Fruit fly (Drosophila melanogaster) whole organism, pupa: ENCODE results near the gene yrt.
A peak's percentile ranks its signal among the peaks of the same experiment; 100 is the strongest.

Source experiments
- CG10348 ChIP-seq: fragments of 200-800 bp; sonication (Bioruptor generic); IDR thresholded peaks from 2 replicates; pipeline ENCODE4 v1.3.6; 2022; ENCODE audit warnings: missing biosample characterization, missing genetic modification characterization
- CG12605 ChIP-seq: fragments of 200-800 bp; sonication (Bioruptor generic); IDR thresholded peaks from 2 replicates; pipeline ENCODE4 v1.3.6; 2022; ENCODE audit warnings: missing biosample characterization, missing genetic modification characterization
- CG13204 ChIP-seq: fragments of 200-800 bp; sonication (Bioruptor generic); optimal IDR thresholded peaks from 2 replicates; lab custom pipeline; 2018; ENCODE audit warnings: missing biosample characterization, mild to moderate bottlenecking, missing genetic modification characterization, moderate library complexity
- CG14655 ChIP-seq: fragments of 200-800 bp; sonication (Bioruptor generic); optimal IDR thresholded peaks from 3 replicates; lab custom pipeline; 2017; ENCODE audit warnings: mild to moderate bottlenecking, missing biosample characterization, missing genetic modification reagents, missing genetic modification characterization
- CG15710 ChIP-seq: fragments of 200-800 bp; sonication (Bioruptor generic); optimal IDR thresholded peaks from 2 replicates; lab custom pipeline; 2018; ENCODE audit warnings: missing biosample characterization, mild to moderate bottlenecking, missing genetic modification characterization, moderate library complexity
- CG17806 ChIP-seq: fragments of 200-800 bp; sonication (Bioruptor generic); optimal IDR thresholded peaks from 2 replicates; lab custom pipeline; 2018; ENCODE audit warnings: missing biosample characterization, mild to moderate bottlenecking, missing genetic modification characterization, moderate library complexity
- CG32121 ChIP-seq: fragments of 200-800 bp; sonication (Bioruptor generic); IDR thresholded peaks from 2 replicates; pipeline ENCODE4 v1.3.6; 2022; ENCODE audit warnings: missing biosample characterization, missing genetic modification characterization
- CG34367 ChIP-seq: fragments of 200-800 bp; sonication (Bioruptor generic); optimal IDR thresholded peaks from 2 replicates; lab custom pipeline; 2018; ENCODE audit warnings: missing biosample characterization, mild to moderate bottlenecking, missing genetic modification characterization
- CG4496 ChIP-seq: fragments of 200-800 bp; sonication (Bioruptor generic); IDR thresholded peaks from 3 replicates; pipeline ENCODE4 v1.3.6; 2022; ENCODE audit warnings: missing biosample characterization, missing genetic modification characterization
- CG8159 ChIP-seq: fragments of 200-800 bp; sonication (Bioruptor generic); optimal IDR thresholded peaks from 3 replicates; lab custom pipeline; 2018; ENCODE audit warnings: missing biosample characterization, mild to moderate bottlenecking, missing genetic modification characterization, moderate library complexity
- CG8301 ChIP-seq: fragments of 200-800 bp; sonication (Bioruptor generic); optimal IDR thresholded peaks from 2 replicates; lab custom pipeline; 2018; ENCODE audit warnings: missing biosample characterization, mild to moderate bottlenecking, missing genetic modification characterization
- CG9948 ChIP-seq: fragments of 200-800 bp; sonication (Bioruptor generic); optimal IDR thresholded peaks from 2 replicates; lab custom pipeline; 2018; ENCODE audit warnings: missing biosample characterization, mild to moderate bottlenecking, missing genetic modification characterization, moderate library complexity
- D1 ChIP-seq: fragments of 200-800 bp; sonication (Bioruptor generic); optimal IDR thresholded peaks from 2 replicates; lab custom pipeline; 2018; ENCODE audit warnings: missing biosample characterization, mild to moderate bottlenecking, missing genetic modification characterization, moderate library complexity
- EcR ChIP-seq: fragments of 200-800 bp; sonication (Bioruptor generic); optimal IDR thresholded peaks from 3 replicates; lab custom pipeline; 2019; ENCODE audit warnings: missing biosample characterization, missing genetic modification characterization, mild to moderate bottlenecking, moderate library complexity, missing genetic modification reagents
- Ets98B ChIP-seq: fragments of 200-800 bp; sonication (Bioruptor generic); IDR thresholded peaks from 2 replicates; pipeline ENCODE4 v1.3.6; 2022; ENCODE audit warnings: missing biosample characterization, missing genetic modification characterization
- Pif1A ChIP-seq: fragments of 200-800 bp; sonication (Bioruptor generic); optimal IDR thresholded peaks from 3 replicates; lab custom pipeline; 2016; ENCODE audit warnings: missing biosample characterization, missing genetic modification characterization
- Pif1B ChIP-seq: fragments of 200-800 bp; sonication (Bioruptor generic); optimal IDR thresholded peaks from 3 replicates; lab custom pipeline; 2016; ENCODE audit warnings: missing biosample characterization, missing genetic modification characterization
- Snoo ChIP-seq: fragments of 200-800 bp; sonication (Bioruptor generic); optimal IDR thresholded peaks from 3 replicates; lab custom pipeline; 2017; ENCODE audit warnings: missing biosample characterization, mild to moderate bottlenecking, missing genetic modification characterization, inconsistent platforms
- fd96Ca ChIP-seq: fragments of 200-800 bp; sonication (Bioruptor generic); IDR thresholded peaks from 3 replicates; pipeline ENCODE4 v1.3.6; 2022; ENCODE audit warnings: missing biosample characterization, missing genetic modification characterization
- gl ChIP-seq: fragments of 200-800 bp; sonication (Bioruptor generic); optimal IDR thresholded peaks from 2 replicates; lab custom pipeline; 2018; ENCODE audit warnings: missing biosample characterization, mild to moderate bottlenecking, missing genetic modification characterization
- rn ChIP-seq: fragments of 200-800 bp; sonication (Bioruptor generic); IDR thresholded peaks from 2 replicates; pipeline ENCODE4 v1.3.6; 2022; ENCODE audit warnings: missing biosample characterization, missing genetic modification characterization

yrt gene

dm6 chr3R:13425470-13426033, 9.2 kb downstream of the yrt start, which contains the start of gene Act87E:
Act87E (plus strand) TSS chr3R:13425983.
- TF ChIP-seq Ets98B (GFP tag; lab: Robert Waterston, UW) (no peak), CG9948 (tag; lab: Kevin White, UChicago) (peak; percentile 59), CG14655 (GFP tag; lab: Kevin White, UChicago) (peak; percentile 72), fd96Ca (GFP tag; lab: Robert Waterston, UW) (no peak), CG4496 (GFP tag; lab: Robert Waterston, UW) (no peak), rn (GFP tag; lab: Robert Waterston, UW) (no peak), Pif1A (GFP tag; lab: Kevin White, UChicago) (no peak), CG17806 (peak; percentile 12), CG15710 (tag; lab: Kevin White, UChicago) (peak; percentile 52), CG10348 (no peak), CG8301 (peak; percentile 66), CG34367 (tag; lab: Kevin White, UChicago) (peak; percentile 12), CG32121 (GFP tag; lab: Robert Waterston, UW) (no peak), CG13204 (GFP tag; lab: Kevin White, UChicago) (no peak), D1 (tag; lab: Kevin White, UChicago) (no peak), CG12605 (GFP tag; lab: Robert Waterston, UW) (no peak), EcR (no peak), Pif1B (GFP tag; lab: Kevin White, UChicago) (no peak), gl (no peak), CG8159 (tag; lab: Kevin White, UChicago) (peak; percentile 68), Snoo (tag; lab: Kevin White, UChicago) (no peak)

dm6 chr3R:13422178-13422577, 12.6 kb downstream of the yrt start:
- TF ChIP-seq Snoo (tag; lab: Kevin White, UChicago) = no peak
- no peak for TF ChIP-seq CG34367 (tag; lab: Kevin White, UChicago)
- TF ChIP-seq CG15710 (tag; lab: Kevin White, UChicago) = no peak
- TF ChIP-seq Pif1B (GFP tag; lab: Kevin White, UChicago) = no peak
- no peak for TF ChIP-seq gl
- TF ChIP-seq CG4496 (GFP tag; lab: Robert Waterston, UW) = no peak
- no peak for TF ChIP-seq D1 (tag; lab: Kevin White, UChicago)
- TF ChIP-seq CG32121 (GFP tag; lab: Robert Waterston, UW) = no peak
- no peak for TF ChIP-seq CG8159 (tag; lab: Kevin White, UChicago)
- TF ChIP-seq, all 21 proteins: peak for 0

- TF ChIP-seq CG17806 = no peak
- TF ChIP-seq rn (GFP tag; lab: Robert Waterston, UW) = no peak
- TF ChIP-seq fd96Ca (GFP tag; lab: Robert Waterston, UW) = no peak
- no peak for TF ChIP-seq CG10348
- no peak for TF ChIP-seq Ets98B (GFP tag; lab: Robert Waterston, UW)
- no peak for TF ChIP-seq gl
- TF ChIP-seq CG9948 (tag; lab: Kevin White, UChicago) = no peak
- TF ChIP-seq D1 (tag; lab: Kevin White, UChicago) = no peak
- TF ChIP-seq EcR = no peak
- TF ChIP-seq CG12605 (GFP tag; lab: Robert Waterston, UW) = no peak
- TF ChIP-seq Pif1A (GFP tag; lab: Kevin White, UChicago) = no peak
- no peak for TF ChIP-seq CG4496 (GFP tag; lab: Robert Waterston, UW)
- no peak for TF ChIP-seq CG14655 (GFP tag; lab: Kevin White, UChicago)
- no peak for TF ChIP-seq CG8159 (tag; lab: Kevin White, UChicago)
- no peak for TF ChIP-seq CG8301
- TF ChIP-seq Pif1B (GFP tag; lab: Kevin White, UChicago) = no peak
- no peak for TF ChIP-seq CG34367 (tag; lab: Kevin White, UChicago)
- TF ChIP-seq CG32121 (GFP tag; lab: Robert Waterston, UW) = no peak
- TF ChIP-seq, all 21 proteins: peak for 0
Measured at dm6 chr3R:13419979-13420378, 14.8 kb downstream of the yrt start, which contains the start of gene Ir87a. Ir87a (plus strand) TSS chr3R:13420279.

dm6 chr3R:13417067-13417595, 17.7 kb downstream of the yrt start:
- TF ChIP-seq CG13204 (GFP tag; lab: Kevin White, UChicago) (no peak), CG32121 (GFP tag; lab: Robert Waterston, UW) (no peak), CG15710 (tag; lab: Kevin White, UChicago) (no peak)
- TF ChIP-seq, all 21 proteins: peak for 0

DNA sequence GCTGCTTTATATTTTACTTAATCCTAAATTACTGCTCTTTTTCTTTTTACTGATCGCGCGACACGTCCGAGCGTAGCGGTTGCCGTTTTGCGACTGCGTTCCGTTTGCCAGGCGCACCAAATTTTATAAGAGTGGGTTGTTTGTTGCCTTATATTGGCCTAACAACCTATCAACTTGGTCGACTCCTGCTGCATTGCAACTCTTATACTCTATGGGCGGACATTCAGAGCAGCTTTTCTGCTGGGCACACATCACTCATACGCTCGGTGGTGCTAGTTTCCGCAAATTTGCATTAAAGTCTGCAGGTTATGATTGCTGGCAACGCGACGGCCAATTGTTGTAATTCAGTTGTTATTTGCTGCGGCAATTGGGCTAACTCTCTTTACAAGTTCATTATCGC, 19.6 kb downstream of the yrt start, which contains the start of gene yellow-e:
yellow-e (minus strand) TSS at position 101 of the 400 bp plus-strand sequence.
- TF ChIP-seq Pif1B (GFP tag; lab: Kevin White, UChicago) (no peak), rn (GFP tag; lab: Robert Waterston, UW) (no peak), CG4496 (GFP tag; lab: Robert Waterston, UW) (0 out of 3 replicates have a peak, but pooled peaks have one; percentile 19)

DNA sequence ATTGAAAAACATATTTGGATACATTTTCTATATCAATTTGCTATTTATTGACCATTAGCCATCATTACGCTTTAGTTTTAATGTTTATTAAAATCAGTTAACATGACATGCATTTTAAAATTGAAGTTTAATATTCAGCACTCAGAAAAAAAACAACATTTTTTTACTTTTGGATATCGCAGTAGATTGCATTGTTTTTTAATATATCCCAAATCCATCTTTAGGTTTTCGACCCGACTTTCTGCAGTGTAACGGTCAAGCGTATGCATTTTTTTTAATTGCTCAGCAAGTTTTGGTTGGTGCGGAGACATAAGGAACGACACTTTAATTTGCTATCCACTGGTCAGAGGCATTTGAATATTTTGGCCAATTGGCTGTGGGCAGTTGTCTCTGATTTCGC, 22.1 kb downstream of the yrt start:
- no peak for TF ChIP-seq CG13204 (GFP tag; lab: Kevin White, UChicago)
- TF ChIP-seq Ets98B (GFP tag; lab: Robert Waterston, UW) = peak; percentile 32
- no peak for TF ChIP-seq CG8301
- TF ChIP-seq CG10348 = no peak
- no peak for TF ChIP-seq CG17806
- no peak for TF ChIP-seq Snoo (tag; lab: Kevin White, UChicago)
- no peak for TF ChIP-seq D1 (tag; lab: Kevin White, UChicago)
- no peak for TF ChIP-seq Pif1B (GFP tag; lab: Kevin White, UChicago)
- TF ChIP-seq EcR = no peak
- no peak for TF ChIP-seq CG34367 (tag; lab: Kevin White, UChicago)
- TF ChIP-seq CG9948 (tag; lab: Kevin White, UChicago) = no peak
- TF ChIP-seq CG15710 (tag; lab: Kevin White, UChicago) = no peak
- no peak for TF ChIP-seq CG14655 (GFP tag; lab: Kevin White, UChicago)
- TF ChIP-seq CG8159 (tag; lab: Kevin White, UChicago) = no peak
- no peak for TF ChIP-seq rn (GFP tag; lab: Robert Waterston, UW)
- TF ChIP-seq CG12605 (GFP tag; lab: Robert Waterston, UW) = no peak
- TF ChIP-seq CG32121 (GFP tag; lab: Robert Waterston, UW) = peak; percentile 18; the same call in 1 of the 2 replicates
